Fruit fly (Drosophila melanogaster) whole organism: ENCODE measurements around the gene CG32572.

Experiments used
- CG8478 ChIP-seq: fragments of >200 bp; optimal IDR thresholded peaks from 2 replicates; lab custom pipeline; 2018; ENCODE audit warnings: inconsistent platforms
- Dll ChIP-seq: fragments of >200 bp; optimal IDR thresholded peaks from 2 replicates; lab custom pipeline; 2017
- pan ChIP-seq: fragments of >200 bp; optimal IDR thresholded peaks from 2 replicates; lab custom pipeline; 2017
- psq ChIP-seq: fragments of >200 bp; optimal IDR thresholded peaks from 2 replicates; lab custom pipeline; 2017

DNA sequence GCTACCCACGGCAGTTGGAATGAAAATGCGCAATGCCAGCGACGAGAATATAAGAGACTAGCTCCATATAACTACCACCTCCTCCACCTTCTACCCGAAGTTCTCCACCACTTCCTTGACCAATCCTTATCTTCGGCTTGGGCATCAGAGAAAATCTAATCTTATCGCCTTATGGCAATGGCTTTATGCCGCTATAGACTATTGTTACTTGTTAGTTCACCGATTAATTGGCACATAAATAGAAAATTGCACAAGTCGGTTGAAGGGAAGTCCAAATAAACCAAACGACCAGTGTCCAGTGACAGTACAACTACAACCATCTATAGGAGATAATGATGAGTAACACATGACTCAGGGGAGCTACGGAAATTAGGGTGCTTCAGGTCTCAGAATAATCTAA is 19.0 kb upstream of the CG32572 start, which contains the start of gene sphe:
- TF ChIP-seq pan (lab: Kevin White, UChicago) (no peak), psq (lab: Kevin White, UChicago) (no peak), CG8478 (lab: Kevin White, UChicago) (no peak), Dll (lab: Kevin White, UChicago) (no peak)
